Worm (Caenorhabditis elegans): ENCODE measurements around the gene oac-20.

DNA sequence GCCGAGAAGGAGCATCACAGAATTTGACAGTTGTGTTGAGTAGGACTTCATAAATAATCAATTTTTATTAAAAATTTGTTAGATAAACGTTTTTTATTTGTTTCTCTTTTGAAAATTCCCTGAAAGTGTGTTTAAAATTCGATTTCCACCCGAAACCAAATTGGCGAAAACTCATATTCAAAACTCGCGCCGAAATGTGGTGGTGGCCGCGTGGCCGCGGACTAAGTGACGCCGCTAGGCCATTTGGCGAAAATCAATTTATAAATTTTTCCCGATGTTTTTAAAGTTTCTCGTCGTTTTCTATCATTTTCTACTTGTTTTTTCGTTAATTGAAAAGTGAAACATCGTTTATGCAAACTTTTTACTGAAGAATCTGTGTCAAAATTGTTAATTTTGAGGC, 44.1 kb downstream of the oac-20 start:
- TF ChIP-seq him-1 (tag; optimal IDR thresholded peaks at IDR 0.05) (no peak), dao-5 (tag; optimal IDR thresholded peaks at IDR 0.05) (no peak), W03F9.2 (tag; optimal IDR thresholded peaks at IDR 0.05) (no peak)
